Worm (Caenorhabditis elegans): ENCODE measurements around the gene C23H3.2.

DNA sequence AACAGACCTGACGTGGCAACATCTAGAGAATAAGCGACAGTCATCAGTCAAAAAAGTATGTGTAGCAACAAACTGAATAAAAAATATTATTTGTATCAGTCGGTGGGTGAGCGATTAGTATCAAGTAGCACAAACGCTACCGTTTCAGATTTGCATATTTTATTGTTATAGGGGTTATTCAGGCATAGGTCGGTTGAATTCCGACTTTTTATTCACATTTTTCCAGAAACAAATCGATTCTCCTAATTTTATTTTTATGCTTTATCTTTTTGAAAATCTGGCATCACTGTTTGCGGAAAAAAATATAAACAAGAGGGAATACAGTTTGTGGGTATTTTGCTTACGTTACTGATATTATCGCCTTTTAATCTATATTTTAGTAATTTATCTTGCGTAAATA, 49.3 kb upstream of the C23H3.2 start, which contains the start of gene best-4:
- TF ChIP-seq egl-27 (tag; optimal IDR thresholded peaks at IDR 0.05) (no peak), Y48G9A.11 (GFP tag; IDR thresholded peaks at IDR 0.05) (no peak), ceh-44 (GFP tag; IDR thresholded peaks at IDR 0.05) (no peak)
